Worm (Caenorhabditis elegans) whole organism, young adult: ENCODE results near the gene crb-1.

Source experiments
- bed-2 ChIP-seq: fragments of 200-800 bp; sonication (Bioruptor generic); IDR thresholded peaks from 2 replicates; pipeline ENCODE4 v1.3.6; 2022; ENCODE audit warnings: missing genetic modification reagents, missing genetic modification characterization, missing compliant biosample characterization
- efl-1 ChIP-seq: fragments of 150-350 bp; optimal IDR thresholded peaks from 2 replicates; lab custom pipeline; 2014; ENCODE audit warnings: missing biosample characterization, missing genetic modification reagents, missing genetic modification characterization
- lag-1 ChIP-seq: fragments of 200-800 bp; sonication (Bioruptor generic); IDR thresholded peaks from 2 replicates; pipeline ENCODE4 v1.3.6; 2022; ENCODE audit warnings: missing genetic modification reagents, missing genetic modification characterization, missing compliant biosample characterization
- lin-26 ChIP-seq: fragments of 200-800 bp; sonication (Bioruptor generic); IDR thresholded peaks from 2 replicates; pipeline ENCODE4 v1.3.6; 2022; ENCODE audit warnings: missing genetic modification reagents, missing genetic modification characterization, missing compliant biosample characterization

ce11 chrX:17422593-17422992 is 8.8 kb upstream of the crb-1 start:
- TF ChIP-seq bed-2 (GFP tag; lab: Robert Waterston, UW): no peak
- TF ChIP-seq lag-1: no peak
- no peak for TF ChIP-seq efl-1 (GFP tag; lab: Kevin White, UChicago)
- no peak for TF ChIP-seq lin-26 (GFP tag; lab: Robert Waterston, UW)
